Worm (Caenorhabditis elegans): Measurements from ENCODE around the gene C27D8.1.

DNA sequence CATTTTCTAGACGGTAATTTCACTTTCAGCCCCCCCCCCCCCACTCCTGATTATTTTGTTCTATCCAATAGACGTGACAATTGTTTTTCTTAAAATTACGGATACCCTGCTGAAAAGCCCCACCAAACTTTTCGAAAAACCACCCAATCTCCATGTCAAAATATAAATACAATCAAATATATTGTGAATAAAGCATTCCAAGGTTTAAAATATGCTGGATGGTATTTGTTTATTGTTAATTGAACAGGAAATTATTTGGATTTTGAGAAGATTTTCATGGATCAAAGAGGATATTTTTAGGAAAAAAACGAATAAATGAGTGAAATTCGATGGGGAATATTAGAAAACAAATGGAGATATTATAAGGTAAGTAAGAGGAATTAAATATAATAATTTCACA is 13.8 kb upstream of the C27D8.1 start, which contains the start of gene C27D8.4:
- TF ChIP-seq dao-5 (tag; optimal IDR thresholded peaks at IDR 0.05) (no peak), W03F9.2 (tag; optimal IDR thresholded peaks at IDR 0.05) (no peak)

Data from whole organism, L4/young adult.